Fruit fly (Drosophila melanogaster): ENCODE data around the gene CG7156.
A peak's percentile ranks its signal among the peaks of the same experiment; 100 is the strongest.

CG7156 gene

DNA sequence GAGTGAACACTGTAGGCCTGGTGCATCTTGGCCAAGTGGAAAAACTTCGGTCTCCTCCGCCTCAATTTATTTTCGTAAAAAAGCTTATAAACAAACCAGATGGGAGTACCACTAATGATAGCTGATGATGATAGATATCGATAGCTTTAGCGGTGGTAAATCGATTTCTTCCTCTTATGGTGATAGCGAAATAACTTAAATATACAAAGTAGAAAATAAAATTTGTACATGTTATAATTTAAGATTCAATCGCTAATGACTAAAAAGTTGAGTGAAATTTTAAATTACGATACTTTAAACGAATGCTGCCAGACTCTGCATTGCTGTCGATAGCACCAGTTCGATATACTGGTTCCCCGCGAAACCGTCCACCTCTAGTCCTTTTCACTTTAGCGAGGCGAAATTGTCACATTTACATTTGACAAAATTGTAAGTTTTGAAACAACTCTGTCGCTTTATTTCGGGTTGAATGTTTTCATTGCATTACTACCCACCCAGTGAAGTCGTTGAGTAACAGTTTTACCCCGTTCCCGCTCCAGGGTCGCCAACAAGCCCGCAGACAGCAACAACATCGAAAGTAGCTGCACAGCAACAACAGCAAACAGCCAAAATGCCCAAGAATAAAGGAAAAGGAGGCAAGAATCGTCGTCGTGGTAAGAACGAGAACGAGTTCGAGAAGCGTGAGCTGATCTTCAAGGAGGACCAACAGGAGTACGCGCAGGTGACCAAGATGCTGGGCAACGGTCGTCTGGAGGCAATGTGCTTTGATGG, 32.6 kb upstream of the CG7156 start, which contains the start of the genes Vps39 and eIF1A (continued):
- TF ChIP-seq CG7368 (GFP tag; optimal IDR thresholded peaks at IDR 0.05) (no peak), Gug (GFP tag; IDR thresholded peaks at IDR 0.05) (no peak), CG34406 (GFP tag; optimal IDR thresholded peaks at IDR 0.05) (no peak), acj6 (GFP tag; optimal IDR thresholded peaks at IDR 0.05) (peak; percentile 30), Ets96B (tag; optimal IDR thresholded peaks at IDR 0.05) (no peak), cyc (GFP tag; optimal IDR thresholded peaks at IDR 0.05) (peak; percentile 32), Eip75B (GFP tag; optimal IDR thresholded peaks at IDR 0.05) (no peak), ss (GFP tag; optimal IDR thresholded peaks at IDR 0.05) (no peak), CG15336 (GFP tag; IDR thresholded peaks at IDR 0.05) (no peak; the same call in 1 of the 2 replicates), Met (GFP tag; optimal IDR thresholded peaks at IDR 0.05) (no peak), dac (GFP tag; optimal IDR thresholded peaks at IDR 0.05) (no peak), Sox14 (GFP tag; optimal IDR thresholded peaks at IDR 0.05) (peak; percentile 17), CG32006 (GFP tag; optimal IDR thresholded peaks at IDR 0.05) (no peak), CG3919 (GFP tag; optimal IDR thresholded peaks at IDR 0.05) (no peak), Hr4 (GFP tag; optimal IDR thresholded peaks at IDR 0.05) (peak; percentile 42), fd59A (GFP tag; optimal IDR thresholded peaks at IDR 0.05) (no peak), CG6808 (GFP tag; optimal IDR thresholded peaks at IDR 0.05) (no peak), CG8119 (GFP tag; IDR thresholded peaks at IDR 0.05) (no peak), fd85E (GFP tag; optimal IDR thresholded peaks at IDR 0.05) (no peak)

DNA sequence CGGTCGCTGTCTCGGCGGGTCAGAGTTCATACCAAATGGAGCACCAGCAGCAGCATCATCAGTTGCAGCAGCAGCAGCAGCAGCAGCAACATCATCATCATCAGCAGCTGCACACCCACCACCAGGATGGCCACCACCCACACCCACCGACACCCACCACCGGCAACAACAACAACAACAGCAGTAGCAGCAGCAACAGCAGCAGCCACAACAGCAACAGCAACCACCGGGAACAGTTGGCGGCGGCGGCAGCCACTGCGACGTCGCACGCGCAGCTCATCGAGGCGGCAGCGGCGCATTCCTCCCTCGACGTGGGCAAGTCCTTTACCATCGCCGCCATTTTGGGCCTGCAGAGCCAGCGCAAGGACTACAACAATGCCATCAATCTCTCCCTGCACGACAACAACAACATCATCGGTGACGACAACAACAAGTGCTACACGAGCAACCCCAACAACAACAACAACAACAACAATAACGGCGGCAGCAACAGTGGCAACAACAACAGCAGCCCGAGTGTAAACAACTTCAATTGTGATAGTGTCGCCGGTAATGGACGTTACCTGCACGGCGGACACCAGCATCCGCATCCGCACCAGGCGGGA, 27.9 kb upstream of the CG7156 start:
- TF ChIP-seq pdm3 (GFP tag; optimal IDR thresholded peaks at IDR 0.05) (no peak), CG10669 (GFP tag; optimal IDR thresholded peaks at IDR 0.05) (no peak), CG31627 (GFP tag; optimal IDR thresholded peaks at IDR 0.05) (no peak), Eip75B (GFP tag; optimal IDR thresholded peaks at IDR 0.05) (no peak), CG6792 (GFP tag; optimal IDR thresholded peaks at IDR 0.05) (no peak), Eip78C (GFP tag) (no peak), net (GFP tag; optimal IDR thresholded peaks at IDR 0.05) (no peak), CG6163 (GFP tag; IDR thresholded peaks at IDR 0.05) (no peak), Blimp-1 (GFP tag; optimal IDR thresholded peaks at IDR 0.05) (no peak), CG32006 (GFP tag; optimal IDR thresholded peaks at IDR 0.05) (no peak), Sox14 (GFP tag; optimal IDR thresholded peaks at IDR 0.05) (no peak), esn (GFP tag; optimal IDR thresholded peaks at IDR 0.05) (no peak), CG4318 (GFP tag; optimal IDR thresholded peaks at IDR 0.05) (no peak), CG16779 (tag; optimal IDR thresholded peaks at IDR 0.05) (no peak)

DNA sequence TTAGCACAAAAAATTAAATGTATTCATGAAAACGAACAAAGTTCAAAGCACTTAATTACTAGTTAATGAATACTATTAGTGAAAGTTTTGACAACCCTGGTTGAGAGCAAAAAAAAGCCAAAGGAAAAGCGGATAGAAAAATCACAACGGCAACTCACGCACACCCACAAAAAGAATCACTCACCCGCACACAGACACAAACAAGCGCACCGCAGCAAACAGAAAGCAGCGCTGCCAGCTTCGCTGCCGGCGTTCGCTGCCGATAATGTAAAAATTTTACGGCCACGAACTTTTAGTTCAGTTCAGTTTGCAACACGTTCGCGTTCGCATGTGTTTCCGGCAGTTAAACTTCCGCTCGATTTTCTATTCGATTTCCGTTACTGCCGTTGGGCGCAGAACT, 25.5 kb upstream of the CG7156 start, which contains the start of gene CG18599:
CG18599 (plus strand) TSS at position 301 of the 400 bp plus-strand sequence.
- TF ChIP-seq CG31627 (GFP tag; optimal IDR thresholded peaks at IDR 0.05) (no peak), Gug (GFP tag; IDR thresholded peaks at IDR 0.05) (no peak), Ets96B (tag; optimal IDR thresholded peaks at IDR 0.05) (no peak), Eip75B (GFP tag; optimal IDR thresholded peaks at IDR 0.05) (no peak), CG1621 (tag; optimal IDR thresholded peaks at IDR 0.05) (no peak), esn (GFP tag; optimal IDR thresholded peaks at IDR 0.05) (no peak), fd85E (GFP tag; optimal IDR thresholded peaks at IDR 0.05) (no peak), CG6854 (GFP tag; optimal IDR thresholded peaks at IDR 0.05) (no peak), Met (GFP tag; optimal IDR thresholded peaks at IDR 0.05) (no peak), CG3919 (GFP tag; optimal IDR thresholded peaks at IDR 0.05) (no peak), Smox (GFP tag; optimal IDR thresholded peaks at IDR 0.05) (no peak)

DNA sequence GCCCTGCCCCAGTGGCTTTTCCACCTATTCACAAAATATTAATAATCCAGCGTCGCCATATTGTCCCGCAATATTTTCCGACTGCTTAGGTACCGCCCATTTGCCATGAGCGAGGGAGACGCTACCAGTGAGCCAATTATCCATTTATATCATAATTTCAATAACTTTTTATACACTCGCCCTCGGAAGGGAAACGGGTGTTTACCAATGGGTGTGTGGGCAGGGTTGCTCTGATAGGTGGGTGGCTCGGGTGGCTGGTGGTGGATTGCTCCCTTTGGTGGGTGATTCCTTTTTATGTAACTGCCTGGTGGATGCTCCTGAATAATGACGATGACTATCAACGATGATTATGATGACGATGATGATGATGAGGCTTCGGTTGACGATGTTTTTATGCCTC, 24.7 kb upstream of the CG7156 start:
- TF ChIP-seq spab (GFP tag; optimal IDR thresholded peaks at IDR 0.05) (no peak), CG6854 (GFP tag; optimal IDR thresholded peaks at IDR 0.05) (no peak), Eip75B (GFP tag; optimal IDR thresholded peaks at IDR 0.05) (no peak), CG6808 (GFP tag; optimal IDR thresholded peaks at IDR 0.05) (no peak), Eip93F (GFP tag; optimal IDR thresholded peaks at IDR 0.05) (no peak), CG34406 (GFP tag; optimal IDR thresholded peaks at IDR 0.05) (no peak), Smox (GFP tag; optimal IDR thresholded peaks at IDR 0.05) (no peak), eg (GFP tag; IDR thresholded peaks at IDR 0.05) (no peak), net (GFP tag; optimal IDR thresholded peaks at IDR 0.05) (no peak)
